Fruit fly (Drosophila melanogaster) whole organism, embryonic: ENCODE data around the gene CG42263.

Source experiments
- Bgb ChIP-seq: fragments of 200-800 bp; sonication (Bioruptor generic); IDR thresholded peaks from 2 replicates; pipeline ENCODE4 v1.3.6; 2022; ENCODE audit warnings: missing biosample characterization, missing genetic modification characterization; ENCODE audit not compliant: partially characterized antibody
- BtbVII ChIP-seq: fragments of 200-800 bp; sonication (Bioruptor generic); optimal IDR thresholded peaks from 3 replicates; lab custom pipeline; 2017; ENCODE audit warnings: missing biosample characterization, mild to moderate bottlenecking, missing genetic modification characterization
- CG11398 ChIP-seq: fragments of 200-800 bp; sonication (Bioruptor generic); optimal IDR thresholded peaks from 2 replicates; lab custom pipeline; 2016; ENCODE audit warnings: missing biosample characterization, missing genetic modification characterization
- CG11504 ChIP-seq: fragments of 200-800 bp; sonication (Bioruptor generic); optimal IDR thresholded peaks from 3 replicates; lab custom pipeline; 2019; ENCODE audit warnings: missing biosample characterization, mild to moderate bottlenecking, missing genetic modification characterization, moderate library complexity
- CG13624 ChIP-seq: fragments of 200-800 bp; sonication (Bioruptor generic); optimal IDR thresholded peaks from 2 replicates; lab custom pipeline; 2016; ENCODE audit warnings: missing biosample characterization, missing genetic modification characterization
- CG14014 ChIP-seq: fragments of 200-800 bp; sonication (Bioruptor generic); IDR thresholded peaks from 2 replicates; pipeline ENCODE4 v1.3.6; 2022; ENCODE audit warnings: missing biosample characterization, missing genetic modification characterization
- CG15479 ChIP-seq: fragments of 200-800 bp; sonication (Bioruptor generic); optimal IDR thresholded peaks from 3 replicates; lab custom pipeline; 2019; ENCODE audit warnings: missing biosample characterization, mild to moderate bottlenecking, missing genetic modification characterization, moderate library complexity
- CG15601 ChIP-seq: fragments of 200-800 bp; sonication (Bioruptor generic); optimal IDR thresholded peaks from 3 replicates; lab custom pipeline; 2019; ENCODE audit warnings: missing biosample characterization, mild to moderate bottlenecking, missing genetic modification characterization, moderate library complexity
- CG1603 ChIP-seq: fragments of 200-800 bp; sonication (Bioruptor generic); optimal IDR thresholded peaks from 2 replicates; lab custom pipeline; 2019; ENCODE audit warnings: missing biosample characterization, mild to moderate bottlenecking, missing genetic modification characterization, moderate library complexity
- CG17186 ChIP-seq: fragments of 200-800 bp; sonication (Bioruptor generic); optimal IDR thresholded peaks from 3 replicates; lab custom pipeline; 2017; ENCODE audit warnings: missing biosample characterization, missing genetic modification reagents, missing genetic modification characterization
- CG1792 ChIP-seq: fragments of 200-800 bp; sonication (Bioruptor generic); optimal IDR thresholded peaks from 2 replicates; lab custom pipeline; 2016; ENCODE audit warnings: missing biosample characterization, missing genetic modification characterization
- CG18262 ChIP-seq: fragments of 200-800 bp; optimal IDR thresholded peaks from 3 replicates; lab custom pipeline; 2019; ENCODE audit warnings: missing biosample characterization, mild to moderate bottlenecking, missing genetic modification characterization, moderate library complexity
- CG30403 ChIP-seq: fragments of 200-800 bp; sonication (Bioruptor generic); optimal IDR thresholded peaks from 3 replicates; lab custom pipeline; 2016; ENCODE audit warnings: missing biosample characterization, missing genetic modification characterization
- CG31224 ChIP-seq: fragments of 200-800 bp; sonication (Bioruptor generic); IDR thresholded peaks from 2 replicates; pipeline ENCODE4 v1.3.6; 2022; ENCODE audit warnings: missing biosample characterization, missing genetic modification characterization
- CG3726 ChIP-seq: fragments of 200-800 bp; sonication (Bioruptor generic); IDR thresholded peaks from 3 replicates; pipeline ENCODE4, ENCODE4 v1.3.6; 2022; ENCODE audit warnings: missing biosample characterization, missing genetic modification characterization
- CG42726 ChIP-seq: fragments of 200-800 bp; sonication (Bioruptor generic); IDR thresholded peaks from 2 replicates; pipeline ENCODE4 v1.3.6; 2022; ENCODE audit warnings: missing biosample characterization, missing genetic modification characterization; ENCODE audit not compliant: partially characterized antibody
- CG4424 ChIP-seq: fragments of 200-800 bp; sonication (Bioruptor generic); optimal IDR thresholded peaks from 3 replicates; lab custom pipeline; 2016; ENCODE audit warnings: missing biosample characterization, missing genetic modification characterization
- CG4820 ChIP-seq: fragments of 200-800 bp; sonication (Bioruptor generic); optimal IDR thresholded peaks from 3 replicates; lab custom pipeline; 2016; ENCODE audit warnings: missing biosample characterization, missing genetic modification characterization
- CG5953 ChIP-seq: fragments of 200-800 bp; sonication (Bioruptor generic); IDR thresholded peaks from 2 replicates; pipeline ENCODE4 v1.3.6; 2022; ENCODE audit warnings: missing biosample characterization, missing genetic modification characterization
- CG6654 ChIP-seq: fragments of 200-800 bp; sonication (Bioruptor generic); optimal IDR thresholded peaks from 2 replicates; lab custom pipeline; 2017; ENCODE audit warnings: missing biosample characterization, mild to moderate bottlenecking, missing genetic modification characterization
- CG8290 ChIP-seq, 3 experiments: fragments of 200-800 bp; sonication (Bioruptor generic); optimal IDR thresholded peaks; 2 replicates each; lab custom pipeline; 2016 to 2019; ENCODE audit warnings: missing biosample characterization in 3 of 3, missing genetic modification characterization in 3 of 3, mild to moderate bottlenecking in 2 of 3, moderate library complexity in 1 of 3
- CG8944 ChIP-seq: fragments of 200-800 bp; sonication (Bioruptor generic); optimal IDR thresholded peaks from 3 replicates; lab custom pipeline; 2016; ENCODE audit warnings: missing biosample characterization, missing genetic modification characterization
- Chrac-16 ChIP-seq: fragments of 200-800 bp; sonication (Bioruptor generic); optimal IDR thresholded peaks from 3 replicates; lab custom pipeline; 2016; ENCODE audit warnings: missing biosample characterization, missing genetic modification characterization
- Dll ChIP-seq: fragments of 200-800 bp; sonication (Bioruptor generic); IDR thresholded peaks from 4 replicates; pipeline ENCODE4 v1.3.6; 2022; ENCODE audit warnings: missing biosample characterization, missing genetic modification characterization; ENCODE audit not compliant: partially characterized antibody
- HHEX ChIP-seq: fragments of 200-800 bp; sonication (Bioruptor generic); optimal IDR thresholded peaks from 3 replicates; lab custom pipeline; 2017; ENCODE audit warnings: missing biosample characterization, mild to moderate bottlenecking, missing genetic modification characterization, missing genetic modification reagents
- HLHmδ ChIP-seq: fragments of 200-800 bp; sonication (Bioruptor generic); optimal IDR thresholded peaks from 2 replicates; lab custom pipeline; 2018; ENCODE audit warnings: missing biosample characterization, mild to moderate bottlenecking, missing genetic modification characterization, moderate library complexity
- Hsf ChIP-seq: fragments of 200-800 bp; sonication (Bioruptor generic); optimal IDR thresholded peaks from 3 replicates; lab custom pipeline; 2016; ENCODE audit warnings: missing biosample characterization, missing genetic modification characterization
- MBD-R2 ChIP-seq: fragments of 200-800 bp; sonication (Bioruptor generic); IDR thresholded peaks from 2 replicates; pipeline ENCODE4 v1.3.6; 2022; ENCODE audit warnings: missing biosample characterization, missing genetic modification characterization
- NFAT ChIP-seq: fragments of 200-800 bp; sonication (Bioruptor generic); IDR thresholded peaks from 2 replicates; pipeline ENCODE4 v1.3.6; 2022; ENCODE audit warnings: missing biosample characterization, missing genetic modification characterization
- Neu2 ChIP-seq: fragments of 200-800 bp; sonication (Bioruptor generic); optimal IDR thresholded peaks from 3 replicates; lab custom pipeline; 2016; ENCODE audit warnings: missing biosample characterization, missing genetic modification characterization, borderline replicate concordance
- PHDP ChIP-seq: fragments of 200-800 bp; sonication (Bioruptor generic); optimal IDR thresholded peaks from 3 replicates; lab custom pipeline; 2018; ENCODE audit warnings: missing biosample characterization, mild to moderate bottlenecking, missing genetic modification characterization, moderate library complexity
- Ravus ChIP-seq: fragments of 200-800 bp; sonication (Bioruptor generic); IDR thresholded peaks from 2 replicates; pipeline ENCODE4 v1.3.6; 2022; ENCODE audit warnings: missing biosample characterization, missing genetic modification characterization
- Rfx ChIP-seq: fragments of 200-800 bp; sonication (Bioruptor generic); IDR thresholded peaks from 2 replicates; pipeline ENCODE4 v1.3.6; 2022; ENCODE audit warnings: missing biosample characterization, missing genetic modification characterization
- Rx ChIP-seq: fragments of 200-800 bp; sonication (Bioruptor generic); IDR thresholded peaks from 2 replicates; pipeline ENCODE4 v1.3.6; 2022; ENCODE audit warnings: missing biosample characterization, missing genetic modification characterization
- Scr ChIP-seq: fragments of 200-800 bp; sonication (Bioruptor generic); IDR thresholded peaks from 2 replicates; pipeline ENCODE4 v1.3.6; 2022; ENCODE audit warnings: missing biosample characterization, missing genetic modification characterization; ENCODE audit not compliant: partially characterized antibody
- Taf1 ChIP-seq: fragments of 200-800 bp; sonication (Bioruptor generic); IDR thresholded peaks from 2 replicates; pipeline ENCODE4 v1.3.6; 2022; ENCODE audit warnings: missing biosample characterization, missing genetic modification characterization
- Usf ChIP-seq: fragments of 200-800 bp; sonication (Bioruptor generic); optimal IDR thresholded peaks from 2 replicates; lab custom pipeline; 2017; ENCODE audit warnings: missing genotype, missing biosample characterization, missing genetic modification characterization
- al ChIP-seq: fragments of 200-800 bp; sonication (Bioruptor generic); IDR thresholded peaks from 2 replicates; pipeline ENCODE4 v1.3.6; 2022; ENCODE audit warnings: missing biosample characterization, missing genetic modification characterization
- az2 ChIP-seq: fragments of 200-800 bp; sonication (Bioruptor generic); optimal IDR thresholded peaks from 3 replicates; lab custom pipeline; 2016; ENCODE audit warnings: missing biosample characterization, missing genetic modification characterization
- bsh ChIP-seq, 2 experiments: fragments of 200-800 bp; sonication (Bioruptor generic); optimal IDR thresholded peaks; 2 replicates each; lab custom pipeline; 2017 to 2018; ENCODE audit warnings: mild to moderate bottlenecking in 2 of 2, missing biosample characterization in 2 of 2, missing genetic modification characterization in 2 of 2, moderate library complexity in 1 of 2
- crc ChIP-seq: fragments of 200-800 bp; sonication (Bioruptor generic); optimal IDR thresholded peaks from 2 replicates; lab custom pipeline; 2016; ENCODE audit warnings: missing biosample characterization, missing genetic modification characterization
- eve ChIP-seq, 2 experiments: fragments of >200 bp; optimal IDR thresholded peaks; 2 replicates each; lab custom pipeline; 2017; ENCODE audit warnings: missing biosample characterization in 2 of 2, missing genetic modification characterization in 2 of 2
- grau ChIP-seq: fragments of 200-800 bp; optimal IDR thresholded peaks from 3 replicates; lab custom pipeline; 2019; ENCODE audit warnings: missing biosample characterization, mild to moderate bottlenecking, missing genetic modification characterization, moderate library complexity
- jigr1 ChIP-seq: fragments of 200-800 bp; sonication (Bioruptor generic); IDR thresholded peaks from 3 replicates; pipeline ENCODE4 v1.3.6; 2022; ENCODE audit warnings: missing biosample characterization, missing genetic modification characterization
- nom ChIP-seq: fragments of 200-800 bp; sonication (Bioruptor generic); optimal IDR thresholded peaks from 2 replicates; lab custom pipeline; 2017; ENCODE audit warnings: missing biosample characterization, missing genetic modification characterization, mild to moderate bottlenecking, moderate library complexity, missing genetic modification reagents
- phol ChIP-seq: fragments of 200-800 bp; sonication (Bioruptor generic); optimal IDR thresholded peaks from 3 replicates; lab custom pipeline; 2018; ENCODE audit warnings: missing biosample characterization, mild to moderate bottlenecking, missing genetic modification characterization, moderate library complexity
- pnt ChIP-seq: fragments of 200-800 bp; sonication (Bioruptor generic); optimal IDR thresholded peaks from 3 replicates; lab custom pipeline; 2016; ENCODE audit warnings: missing biosample characterization, missing genetic modification characterization
- salm ChIP-seq: fragments of 200-800 bp; sonication (Bioruptor generic); optimal IDR thresholded peaks from 2 replicates; lab custom pipeline; 2018; ENCODE audit warnings: missing biosample characterization, mild to moderate bottlenecking, missing genetic modification characterization
- tx ChIP-seq: fragments of 200-800 bp; sonication (Bioruptor generic); optimal IDR thresholded peaks from 2 replicates; lab custom pipeline; 2016; ENCODE audit warnings: missing biosample characterization, missing genetic modification characterization

Gene CG42263

dm6 chr3L:19928435-19929011, 27.1 kb downstream of the CG42263 start, which contains the start of the genes CG8004 and RhoGDI (continued):
- peak; percentile 42 for TF ChIP-seq CG1792 (GFP tag; lab: Kevin White, UChicago)
- TF ChIP-seq az2 (GFP tag; lab: Kevin White, UChicago), result peak; percentile 63
- peak; percentile 57 for TF ChIP-seq CG4424 (GFP tag; lab: Kevin White, UChicago)
- TF ChIP-seq Chrac-16 (GFP tag; lab: Kevin White, UChicago), result peak; percentile 66
- TF ChIP-seq Ravus (GFP tag; lab: Robert Waterston, UW), result no peak
- peak; percentile 56; the same call in 1 of the 2 replicates for TF ChIP-seq Rx (GFP tag; lab: Robert Waterston, UW)
- TF ChIP-seq CG8944, result peak; percentile 45
- TF ChIP-seq salm (tag; lab: Kevin White, UChicago), result no peak
- no peak for TF ChIP-seq eve (GFP tag; optimal IDR thresholded peaks at IDR 0.05; lab: Kevin White, UChicago)
- peak; percentile 60 for TF ChIP-seq tx (GFP tag; lab: Kevin White, UChicago)
- peak; percentile 44 for TF ChIP-seq CG11398 (GFP tag; lab: Kevin White, UChicago)
- no peak for TF ChIP-seq HLHmδ (GFP tag; lab: Kevin White, UChicago)
- peak in 1 of 2 experiments; percentile 54 for TF ChIP-seq bsh (GFP tag; optimal IDR thresholded peaks at IDR 0.05; lab: Kevin White, UChicago)
- TF ChIP-seq CG15479 (GFP tag; lab: Kevin White, UChicago), result no peak
- 0 out of 2 replicates have a peak, but pooled peaks have one; percentile 9 for TF ChIP-seq al (GFP tag; lab: Robert Waterston, UW)
- TF ChIP-seq HHEX, result peak; percentile 9
- peak; percentile 44 for TF ChIP-seq CG17186 (GFP tag; lab: Kevin White, UChicago)
- peak; percentile 72 for TF ChIP-seq Rfx
- peak; percentile 67 for TF ChIP-seq CG11504 (tag; lab: Kevin White, UChicago)
- TF ChIP-seq Hsf (GFP tag; lab: Kevin White, UChicago), result peak; percentile 80
- no peak for TF ChIP-seq Neu2 (GFP tag; lab: Kevin White, UChicago)
- TF ChIP-seq PHDP (tag; lab: Kevin White, UChicago), result peak; percentile 66
- no peak for TF ChIP-seq Usf (GFP tag; lab: Kevin White, UChicago)
- peak; percentile 73 for TF ChIP-seq CG1603 (tag; lab: Kevin White, UChicago)
- peak; percentile 5 for TF ChIP-seq nom (GFP tag; lab: Kevin White, UChicago)
- peak; percentile 59 for TF ChIP-seq CG14014 (GFP tag; lab: Robert Waterston, UW)
- peak; percentile 9; the same call in 1 of the 2 replicates for TF ChIP-seq Taf1
- TF ChIP-seq grau (tag; lab: Kevin White, UChicago), result peak; percentile 72
- TF ChIP-seq Scr (GFP tag; lab: Robert Waterston, UW), result peak; percentile 25; the same call in 1 of the 2 replicates
- peak; percentile 50 for TF ChIP-seq CG18262
- no peak for TF ChIP-seq Bgb
- peak; percentile 81 for TF ChIP-seq phol
- TF ChIP-seq pnt, result peak; percentile 51
- 0 out of 3 replicates have a peak, but pooled peaks have one; percentile 42 for TF ChIP-seq CG3726 (GFP tag; lab: Robert Waterston, UW)
- peak; percentile 50; the same call in 1 of the 2 replicates for TF ChIP-seq CG5953 (GFP tag; lab: Robert Waterston, UW)
- peak; percentile 53 for TF ChIP-seq CG4820 (GFP tag; lab: Kevin White, UChicago)
- TF ChIP-seq BtbVII (GFP tag; lab: Kevin White, UChicago), result no peak
- peak; percentile 55 for TF ChIP-seq crc (GFP tag; lab: Kevin White, UChicago)
- peak; percentile 39 for TF ChIP-seq CG8290 (GFP tag; optimal IDR thresholded peaks at IDR 0.05; lab: Kevin White, UChicago)
- TF ChIP-seq CG8290 (tag; optimal IDR thresholded peaks at IDR 0.05; lab: Kevin White, UChicago), result peak in 1 of 2 experiments; percentile 30
- no peak for TF ChIP-seq CG31224 (GFP tag; lab: Robert Waterston, UW)
- peak; percentile 68 for TF ChIP-seq CG15601
- peak; percentile 71 for TF ChIP-seq CG13624 (GFP tag; lab: Kevin White, UChicago)
- no peak; the same call in 3 of the 4 replicates for TF ChIP-seq Dll
- TF ChIP-seq NFAT, result peak; percentile 35; the same call in 1 of the 2 replicates
- no peak for TF ChIP-seq jigr1
- peak; percentile 77 for TF ChIP-seq CG30403 (GFP tag; lab: Kevin White, UChicago)
- TF ChIP-seq MBD-R2 (GFP tag; lab: Robert Waterston, UW), result peak; percentile 85
- TF ChIP-seq CG6654 (GFP tag; lab: Kevin White, UChicago), result no peak
- TF ChIP-seq CG42726 (GFP tag; lab: Robert Waterston, UW), result no peak
